Fruit fly (Drosophila melanogaster) whole organism, embryonic: ENCODE results near the gene CG1979.

ENCODE experiments used
- Bteb2 ChIP-seq: fragments of 200-800 bp; sonication (Bioruptor generic); optimal IDR thresholded peaks from 2 replicates; lab custom pipeline; 2016; ENCODE audit warnings: missing biosample characterization, missing genetic modification characterization
- CG10321 ChIP-seq: fragments of 200-800 bp; sonication (Bioruptor generic); IDR thresholded peaks from 2 replicates; pipeline ENCODE4 v1.3.6; 2022; ENCODE audit warnings: missing biosample characterization, missing genetic modification characterization
- CG10431 ChIP-seq: fragments of 200-800 bp; sonication (Bioruptor generic); optimal IDR thresholded peaks from 3 replicates; lab custom pipeline; 2018; ENCODE audit warnings: missing biosample characterization, mild to moderate bottlenecking, missing genetic modification characterization
- CG10654 ChIP-seq: fragments of 200-800 bp; sonication (Bioruptor generic); optimal IDR thresholded peaks from 2 replicates; lab custom pipeline; 2016; ENCODE audit warnings: missing biosample characterization, missing genetic modification characterization
- CG11456 ChIP-seq: fragments of 200-800 bp; sonication (Bioruptor generic); IDR thresholded peaks from 3 replicates; pipeline ENCODE4 v1.3.6; 2022; ENCODE audit warnings: missing biosample characterization, missing genetic modification characterization
- CG12104 ChIP-seq: fragments of 200-800 bp; sonication (Bioruptor generic); optimal IDR thresholded peaks from 3 replicates; lab custom pipeline; 2016; ENCODE audit warnings: missing biosample characterization, missing genetic modification characterization
- CG13424 ChIP-seq: fragments of 200-800 bp; sonication (Bioruptor generic); optimal IDR thresholded peaks from 2 replicates; lab custom pipeline; 2019; ENCODE audit warnings: missing biosample characterization, mild to moderate bottlenecking, missing genetic modification characterization, moderate library complexity
- CG13894 ChIP-seq: fragments of 200-800 bp; sonication (Bioruptor generic); optimal IDR thresholded peaks from 3 replicates; lab custom pipeline; 2018; ENCODE audit warnings: missing biosample characterization, mild to moderate bottlenecking, missing genetic modification characterization, moderate library complexity
- CG15269 ChIP-seq: fragments of 200-800 bp; sonication (Bioruptor generic); optimal IDR thresholded peaks from 2 replicates; lab custom pipeline; 2018; ENCODE audit warnings: missing biosample characterization, mild to moderate bottlenecking, missing genetic modification characterization, moderate library complexity
- CG16813 ChIP-seq: fragments of 200-800 bp; sonication (Bioruptor generic); IDR thresholded peaks from 3 replicates; pipeline ENCODE4 v1.3.6; 2022; ENCODE audit warnings: missing biosample characterization, missing genetic modification characterization; ENCODE audit not compliant: partially characterized antibody
- CG17829 ChIP-seq: fragments of 200-800 bp; optimal IDR thresholded peaks from 2 replicates; lab custom pipeline; 2019; ENCODE audit warnings: missing biosample characterization, mild to moderate bottlenecking, missing genetic modification characterization, moderate library complexity
- CG18599 ChIP-seq: fragments of 200-800 bp; sonication (Bioruptor generic); optimal IDR thresholded peaks from 3 replicates; lab custom pipeline; 2017; ENCODE audit warnings: missing biosample characterization, missing genetic modification characterization, mild to moderate bottlenecking, moderate library complexity, missing genetic modification reagents
- CG30403 ChIP-seq: fragments of 200-800 bp; sonication (Bioruptor generic); optimal IDR thresholded peaks from 3 replicates; lab custom pipeline; 2016; ENCODE audit warnings: missing biosample characterization, missing genetic modification characterization
- CG31224 ChIP-seq: fragments of 200-800 bp; sonication (Bioruptor generic); IDR thresholded peaks from 2 replicates; pipeline ENCODE4 v1.3.6; 2022; ENCODE audit warnings: missing biosample characterization, missing genetic modification characterization
- CG31365 ChIP-seq: fragments of 200-800 bp; sonication (Bioruptor generic); optimal IDR thresholded peaks from 2 replicates; lab custom pipeline; 2018; ENCODE audit warnings: missing biosample characterization, mild to moderate bottlenecking, missing genetic modification characterization
- CG32532 ChIP-seq: fragments of 200-800 bp; sonication (Bioruptor generic); IDR thresholded peaks from 2 replicates; pipeline ENCODE4 v1.3.6; 2022; ENCODE audit warnings: missing biosample characterization, missing genetic modification characterization
- CG4360 ChIP-seq: fragments of 200-800 bp; sonication (Bioruptor generic); IDR thresholded peaks from 2 replicates; pipeline ENCODE4 v1.3.6; 2022; ENCODE audit warnings: missing biosample characterization, missing genetic modification characterization
- CG4854 ChIP-seq: fragments of 200-800 bp; sonication (Bioruptor generic); optimal IDR thresholded peaks from 2 replicates; lab custom pipeline; 2016; ENCODE audit warnings: missing biosample characterization, missing genetic modification characterization, inconsistent platforms
- CG6791 ChIP-seq: fragments of 200-800 bp; sonication (Bioruptor generic); IDR thresholded peaks from 3 replicates; pipeline ENCODE4 v1.3.6; 2022; ENCODE audit warnings: missing biosample characterization, missing genetic modification characterization; ENCODE audit not compliant: partially characterized antibody
- CG7987 ChIP-seq: fragments of 200-800 bp; sonication (Bioruptor generic); optimal IDR thresholded peaks from 2 replicates; lab custom pipeline; 2018; ENCODE audit warnings: missing biosample characterization, mild to moderate bottlenecking, missing genetic modification characterization, moderate library complexity
- CHES-1-like ChIP-seq: fragments of 200-800 bp; sonication (Bioruptor generic); optimal IDR thresholded peaks from 2 replicates; lab custom pipeline; 2016; ENCODE audit warnings: missing biosample characterization, missing genetic modification characterization
- D19B ChIP-seq: fragments of 200-800 bp; sonication (Bioruptor generic); optimal IDR thresholded peaks from 2 replicates; lab custom pipeline; 2017; ENCODE audit warnings: missing biosample characterization, mild to moderate bottlenecking, missing genetic modification characterization
- E2f1 ChIP-seq: fragments of 200-800 bp; sonication (Bioruptor generic); IDR thresholded peaks from 2 replicates; pipeline ENCODE4 v1.3.6; 2022; ENCODE audit warnings: missing biosample characterization, missing genetic modification characterization
- Ets97D ChIP-seq: fragments of 200-800 bp; sonication (Bioruptor generic); optimal IDR thresholded peaks from 3 replicates; lab custom pipeline; 2016; ENCODE audit warnings: missing biosample characterization, missing genetic modification characterization
- Fer1 ChIP-seq: fragments of 200-800 bp; sonication (Bioruptor generic); optimal IDR thresholded peaks from 2 replicates; lab custom pipeline; 2017; ENCODE audit warnings: missing biosample characterization, mild to moderate bottlenecking, missing genetic modification characterization
- Gug ChIP-seq: fragments of 200-800 bp; sonication (Bioruptor generic); IDR thresholded peaks from 4 replicates; pipeline ENCODE4 v1.3.6; 2022; ENCODE audit warnings: missing biosample characterization, missing genetic modification characterization
- HHEX ChIP-seq: fragments of 200-800 bp; sonication (Bioruptor generic); optimal IDR thresholded peaks from 3 replicates; lab custom pipeline; 2017; ENCODE audit warnings: missing biosample characterization, mild to moderate bottlenecking, missing genetic modification characterization, missing genetic modification reagents
- Hr78 ChIP-seq, 2 experiments: fragments of 200-800 bp in 1 of 2; fragments of >200 bp in 1 of 2; sonication (Bioruptor generic) in 1 of 2; optimal IDR thresholded peaks; 2 replicates each; lab custom pipeline; 2017 to 2019; ENCODE audit warnings: missing biosample characterization in 2 of 2, missing genetic modification characterization in 2 of 2, mild to moderate bottlenecking in 1 of 2, moderate library complexity in 1 of 2
- Mad ChIP-seq: fragments of 200-800 bp; sonication (Bioruptor generic); optimal IDR thresholded peaks from 2 replicates; lab custom pipeline; 2016; ENCODE audit warnings: missing biosample characterization, missing genetic modification characterization
- Nf-YB ChIP-seq: fragments of 200-800 bp; sonication (Bioruptor generic); optimal IDR thresholded peaks from 3 replicates; lab custom pipeline; 2019; ENCODE audit warnings: missing biosample characterization, mild to moderate bottlenecking, missing genetic modification characterization, moderate library complexity
- Ptx1 ChIP-seq: fragments of 200-800 bp; sonication (Bioruptor generic); IDR thresholded peaks from 2 replicates; pipeline ENCODE4 v1.3.6; 2022; ENCODE audit warnings: missing biosample characterization, missing genetic modification characterization
- Taf1 ChIP-seq: fragments of 200-800 bp; sonication (Bioruptor generic); IDR thresholded peaks from 2 replicates; pipeline ENCODE4 v1.3.6; 2022; ENCODE audit warnings: missing biosample characterization, missing genetic modification characterization
- YL-1 ChIP-seq: fragments of 200-800 bp; sonication (Bioruptor generic); optimal IDR thresholded peaks from 3 replicates; lab custom pipeline; 2017; ENCODE audit warnings: missing biosample characterization, mild to moderate bottlenecking, missing genetic modification characterization
- ac ChIP-seq: fragments of 200-800 bp; sonication (Bioruptor generic); optimal IDR thresholded peaks from 3 replicates; lab custom pipeline; 2017; ENCODE audit warnings: missing biosample characterization, mild to moderate bottlenecking, missing genetic modification characterization
- az2 ChIP-seq: fragments of 200-800 bp; sonication (Bioruptor generic); optimal IDR thresholded peaks from 3 replicates; lab custom pipeline; 2016; ENCODE audit warnings: missing biosample characterization, missing genetic modification characterization
- cg ChIP-seq: fragments of 200-800 bp; sonication (Bioruptor generic); optimal IDR thresholded peaks from 3 replicates; lab custom pipeline; 2019; ENCODE audit warnings: missing biosample characterization, mild to moderate bottlenecking, missing genetic modification characterization, moderate library complexity
- chn ChIP-seq: fragments of 200-800 bp; sonication (Bioruptor generic); optimal IDR thresholded peaks from 2 replicates; lab custom pipeline; 2016; ENCODE audit warnings: missing biosample characterization, missing genetic modification characterization
- corto ChIP-seq: fragments of 200-800 bp; sonication (Bioruptor generic); optimal IDR thresholded peaks from 2 replicates; lab custom pipeline; 2016; ENCODE audit warnings: missing biosample characterization, mild to moderate bottlenecking, missing genetic modification characterization, moderate library complexity
- crc ChIP-seq: fragments of 200-800 bp; sonication (Bioruptor generic); optimal IDR thresholded peaks from 2 replicates; lab custom pipeline; 2016; ENCODE audit warnings: missing biosample characterization, missing genetic modification characterization
- en ChIP-seq: fragments of 200-800 bp; sonication (Bioruptor generic); optimal IDR thresholded peaks from 2 replicates; lab custom pipeline; 2016; ENCODE audit warnings: missing biosample characterization, missing genetic modification characterization
- inv ChIP-seq: fragments of 200-800 bp; sonication (Bioruptor generic); IDR thresholded peaks from 2 replicates; pipeline ENCODE4 v1.3.6; 2022; ENCODE audit warnings: missing biosample characterization, missing genetic modification characterization; ENCODE audit not compliant: partially characterized antibody
- nerfin-1 ChIP-seq: fragments of 200-800 bp; sonication (Bioruptor generic); optimal IDR thresholded peaks from 3 replicates; lab custom pipeline; 2019; ENCODE audit warnings: missing biosample characterization, mild to moderate bottlenecking, missing genetic modification characterization, moderate library complexity
- slbo ChIP-seq: fragments of 200-800 bp; sonication (Bioruptor generic); IDR thresholded peaks from 2 replicates; pipeline ENCODE4 v1.3.6; 2022; ENCODE audit warnings: missing biosample characterization, missing genetic modification characterization
- sob ChIP-seq: fragments of 200-800 bp; sonication (Bioruptor generic); IDR thresholded peaks from 2 replicates; pipeline ENCODE4 v1.3.6; 2022; ENCODE audit warnings: missing biosample characterization, missing genetic modification characterization
- tgo ChIP-seq: fragments of 200-800 bp; sonication (Bioruptor generic); IDR thresholded peaks from 3 replicates; pipeline ENCODE4 v1.3.6; 2022; ENCODE audit warnings: missing biosample characterization, missing genetic modification characterization
- tup ChIP-seq: fragments of 200-800 bp; sonication (Bioruptor generic); optimal IDR thresholded peaks from 2 replicates; lab custom pipeline; 2016; ENCODE audit warnings: missing biosample characterization, mild to moderate bottlenecking, missing genetic modification characterization, moderate library complexity
- twi ChIP-seq: fragments of 200-800 bp; optimal IDR thresholded peaks from 2 replicates; lab custom pipeline; 2019; ENCODE audit warnings: missing biosample characterization, mild to moderate bottlenecking, missing genetic modification characterization, moderate library complexity
- unc-4 ChIP-seq: fragments of 200-800 bp; sonication (Bioruptor generic); IDR thresholded peaks from 2 replicates; pipeline ENCODE4 v1.3.6; 2022; ENCODE audit warnings: missing biosample characterization, missing genetic modification characterization; ENCODE audit not compliant: partially characterized antibody
- unpg ChIP-seq: fragments of 200-800 bp; sonication (Bioruptor generic); optimal IDR thresholded peaks from 3 replicates; lab custom pipeline; 2018; ENCODE audit warnings: missing biosample characterization, mild to moderate bottlenecking, missing genetic modification characterization, moderate library complexity
- vfl ChIP-seq: fragments of 200-800 bp; sonication (Bioruptor generic); optimal IDR thresholded peaks from 2 replicates; lab custom pipeline; 2016; ENCODE audit warnings: missing biosample characterization, missing genetic modification characterization
- wor ChIP-seq: fragments of 200-800 bp; sonication (Bioruptor generic); IDR thresholded peaks from 2 replicates; pipeline ENCODE4 v1.3.6; 2022; ENCODE audit warnings: missing biosample characterization, missing genetic modification characterization

CG1979 gene

DNA sequence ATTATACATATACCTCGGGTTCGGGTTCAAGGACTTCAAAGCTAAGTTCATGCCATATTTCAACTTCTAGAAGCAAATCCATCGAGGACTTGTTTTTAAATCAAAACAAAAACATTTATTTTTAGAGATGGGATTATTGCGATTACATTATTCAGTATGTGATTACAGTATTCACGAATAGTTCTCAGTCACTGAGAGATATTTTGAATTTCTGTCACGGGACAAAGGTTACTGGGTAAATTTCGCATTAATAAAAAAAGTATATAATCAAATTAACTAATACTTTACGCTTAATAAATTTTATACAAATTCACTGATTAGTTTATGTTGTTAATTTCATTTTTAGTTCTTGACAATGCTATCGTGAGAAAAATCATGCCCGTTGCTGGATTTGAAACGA, 39.2 kb downstream of the CG1979 start (continued):
- TF ChIP-seq CG10321 (GFP tag; lab: Robert Waterston, UW) (no peak), D19B (GFP tag; lab: Kevin White, UChicago) (no peak), CG13894 (no peak), CG30403 (GFP tag; lab: Kevin White, UChicago) (peak; percentile 25), Fer1 (GFP tag; lab: Kevin White, UChicago) (peak; percentile 8), ac (GFP tag; lab: Kevin White, UChicago) (no peak), chn (GFP tag; lab: Kevin White, UChicago) (no peak), corto (no peak), en (GFP tag; lab: Kevin White, UChicago) (no peak), CG13424 (tag; lab: Kevin White, UChicago) (peak; percentile 2), nerfin-1 (tag; lab: Kevin White, UChicago) (no peak), Ptx1 (peak; percentile 14; the same call in 1 of the 2 replicates), unc-4 (GFP tag; lab: Robert Waterston, UW) (0 out of 2 replicates have a peak, but pooled peaks have one; percentile 14), HHEX (GFP tag; lab: Kevin White, UChicago) (no peak), E2f1 (GFP tag; lab: Robert Waterston, UW) (no peak), CG7987 (GFP tag; lab: Kevin White, UChicago) (no peak), Nf-YB (GFP tag; lab: Kevin White, UChicago) (no peak), CHES-1-like (GFP tag; lab: Kevin White, UChicago) (no peak), Taf1 (GFP tag; lab: Robert Waterston, UW) (0 out of 2 replicates have a peak, but pooled peaks have one; percentile 9), CG4360 (GFP tag; lab: Robert Waterston, UW) (no peak), CG11456 (GFP tag; lab: Robert Waterston, UW) (no peak), az2 (peak; percentile 19), CG31224 (GFP tag; lab: Robert Waterston, UW) (no peak), Gug (peak; percentile 22; the same call in 1 of the 4 replicates), Hr78 (GFP tag; optimal IDR thresholded peaks at IDR 0.05; lab: Kevin White, UChicago) (no peak), CG6791 (GFP tag; lab: Robert Waterston, UW) (no peak), CG12104 (GFP tag; lab: Kevin White, UChicago) (no peak), sob (GFP tag; lab: Robert Waterston, UW) (peak; percentile 63), inv (GFP tag; lab: Robert Waterston, UW) (no peak), Mad (GFP tag; lab: Kevin White, UChicago) (no peak), twi (no peak), CG17829 (tag; lab: Kevin White, UChicago) (peak; percentile 12), slbo (GFP tag; lab: Robert Waterston, UW) (peak; percentile 61), CG10654 (GFP tag; lab: Kevin White, UChicago) (no peak), tgo (GFP tag; lab: Robert Waterston, UW) (peak; percentile 23; the same call in 1 of the 3 replicates), YL-1 (GFP tag; lab: Kevin White, UChicago) (no peak), CG15269 (tag; lab: Kevin White, UChicago) (no peak), CG18599 (no peak), wor (GFP tag; lab: Robert Waterston, UW) (no peak), tup (GFP tag; lab: Kevin White, UChicago) (no peak), CG32532 (GFP tag; lab: Robert Waterston, UW) (peak; percentile 60), CG10431 (GFP tag; lab: Kevin White, UChicago) (no peak), Bteb2 (GFP tag; lab: Kevin White, UChicago) (no peak), vfl (GFP tag; lab: Kevin White, UChicago) (no peak), crc (no peak), CG4854 (GFP tag; lab: Kevin White, UChicago) (no peak), cg (GFP tag; lab: Kevin White, UChicago) (no peak), CG31365 (no peak), Ets97D (GFP tag; lab: Kevin White, UChicago) (peak; percentile 7), CG16813 (GFP tag; lab: Robert Waterston, UW) (no peak), unpg (peak; percentile 8)
